Worm (Caenorhabditis elegans) whole organism, L3 larva: Measurements from ENCODE around the gene Y48E1B.3.

Experiments
- R02D3.7 ChIP-seq: fragments of 150-350 bp; optimal IDR thresholded peaks from 2 replicates; lab custom pipeline; 2014; ENCODE audit warnings: missing biosample characterization, missing genetic modification characterization
- ceh-28 ChIP-seq: fragments of 150-350 bp; optimal IDR thresholded peaks from 2 replicates; lab custom pipeline; 2014; ENCODE audit warnings: missing biosample characterization, missing genetic modification reagents, missing genetic modification characterization
- ceh-9 ChIP-seq: sonication (generic microtip); optimal IDR thresholded peaks from 2 replicates; lab custom pipeline; 2018; ENCODE audit warnings: missing biosample characterization, missing genetic modification characterization
- daf-12 ChIP-seq: fragments of 150-350 bp; optimal IDR thresholded peaks from 2 replicates; lab custom pipeline; 2014; ENCODE audit warnings: missing biosample characterization, missing genetic modification reagents, missing genetic modification characterization
- egl-27 ChIP-seq: sonication (generic microtip); optimal IDR thresholded peaks from 4 replicates; lab custom pipeline; 2017; ENCODE audit warnings: missing biosample characterization, missing genetic modification reagents, missing genetic modification characterization
- egl-5 ChIP-seq: fragments of 150-350 bp; optimal IDR thresholded peaks from 2 replicates; lab custom pipeline; 2017; ENCODE audit warnings: missing biosample characterization, missing genetic modification reagents, missing genetic modification characterization, inconsistent platforms
- elt-1 ChIP-seq: fragments of 150-350 bp; optimal IDR thresholded peaks from 2 replicates; lab custom pipeline; 2014; ENCODE audit warnings: missing biosample characterization, missing genetic modification characterization
- elt-2 ChIP-seq: sonication (generic microtip); optimal IDR thresholded peaks from 2 replicates; lab custom pipeline; 2016; ENCODE audit warnings: missing genetic modification reagents, mild to moderate bottlenecking, missing genetic modification characterization, missing compliant biosample characterization
- elt-3 ChIP-seq, 3 experiments: fragments of 150-350 bp in 1 of 3; sonication (generic microtip) in 2 of 3; optimal IDR thresholded peaks; 2 replicates in 2 of 3; 4 replicates in 1 of 3; lab custom pipeline; 2014 to 2017; ENCODE audit warnings: missing biosample characterization in 3 of 3, missing genetic modification characterization in 3 of 3
- fkh-2 ChIP-seq: fragments of 150-350 bp; optimal IDR thresholded peaks from 2 replicates; lab custom pipeline; 2014; ENCODE audit warnings: missing biosample characterization, missing genetic modification reagents, missing genetic modification characterization
- lin-15B ChIP-seq: fragments of 150-350 bp; optimal IDR thresholded peaks from 2 replicates; lab custom pipeline; 2014; ENCODE audit warnings: missing biosample characterization, missing genetic modification characterization
- lin-39 ChIP-seq: fragments of 150-350 bp; optimal IDR thresholded peaks from 2 replicates; lab custom pipeline; 2018; ENCODE audit warnings: missing biosample characterization, missing genetic modification reagents, missing genetic modification characterization
- mdl-1 ChIP-seq: fragments of 150-350 bp; optimal IDR thresholded peaks from 2 replicates; lab custom pipeline; 2014; ENCODE audit warnings: missing biosample characterization, missing genetic modification characterization
- mml-1 ChIP-seq: fragments of 150-350 bp; sonication (generic microtip); optimal IDR thresholded peaks from 3 replicates; lab custom pipeline; 2014; ENCODE audit warnings: missing biosample characterization, missing genetic modification characterization
- nhr-12 ChIP-seq: fragments of 150-350 bp; optimal IDR thresholded peaks from 2 replicates; lab custom pipeline; 2014; ENCODE audit warnings: missing biosample characterization, missing genetic modification characterization
- nhr-23 ChIP-seq: fragments of 150-350 bp; optimal IDR thresholded peaks from 2 replicates; lab custom pipeline; 2014; ENCODE audit warnings: missing biosample characterization, missing genetic modification reagents, missing genetic modification characterization
- nhr-237 ChIP-seq: fragments of 150-350 bp; optimal IDR thresholded peaks from 2 replicates; lab custom pipeline; 2014; ENCODE audit warnings: missing biosample characterization, missing genetic modification characterization
- nhr-28 ChIP-seq: fragments of 150-350 bp; optimal IDR thresholded peaks from 2 replicates; lab custom pipeline; 2014; ENCODE audit warnings: missing biosample characterization, missing genetic modification characterization
- nhr-43 ChIP-seq: sonication (generic microtip); optimal IDR thresholded peaks from 2 replicates; lab custom pipeline; 2016; ENCODE audit warnings: mild to moderate bottlenecking, missing genetic modification characterization, missing compliant biosample characterization; ENCODE audit not compliant: poor library complexity, severe bottlenecking
- nhr-67 ChIP-seq: fragments of 150-350 bp; optimal IDR thresholded peaks from 2 replicates; lab custom pipeline; 2014; ENCODE audit warnings: missing biosample characterization, missing genetic modification characterization
- nhr-76 ChIP-seq: fragments of 150-350 bp; sonication (generic microtip); optimal IDR thresholded peaks from 5 replicates; lab custom pipeline; 2014; ENCODE audit warnings: missing biosample characterization, missing genetic modification characterization
- pha-4 ChIP-seq: fragments of 150-350 bp; optimal IDR thresholded peaks from 2 replicates; lab custom pipeline; 2014; ENCODE audit warnings: missing biosample characterization, missing genetic modification reagents, missing genetic modification characterization
- pqm-1 ChIP-seq: fragments of 150-350 bp; optimal IDR thresholded peaks from 2 replicates; lab custom pipeline; 2017; ENCODE audit warnings: missing biosample characterization, missing genetic modification characterization, inconsistent platforms
- sea-2 ChIP-seq: fragments of 150-350 bp; sonication (generic microtip); optimal IDR thresholded peaks from 4 replicates; lab custom pipeline; 2014; ENCODE audit warnings: missing biosample characterization, missing genetic modification reagents, missing genetic modification characterization
- skn-1 ChIP-seq: fragments of 150-350 bp; optimal IDR thresholded peaks from 2 replicates; lab custom pipeline; 2014; ENCODE audit warnings: missing biosample characterization, missing genetic modification characterization
- snpc-4 ChIP-seq: fragments of 150-350 bp; optimal IDR thresholded peaks from 2 replicates; lab custom pipeline; 2014; ENCODE audit warnings: missing biosample characterization, missing genetic modification characterization
- tbx-2 ChIP-seq: sonication (generic microtip); optimal IDR thresholded peaks from 2 replicates; lab custom pipeline; 2016; ENCODE audit warnings: mild to moderate bottlenecking, missing genetic modification characterization, missing compliant biosample characterization
- zag-1 ChIP-seq: fragments of 150-350 bp; optimal IDR thresholded peaks from 2 replicates; lab custom pipeline; 2014; ENCODE audit warnings: missing biosample characterization, missing genetic modification characterization

Y48E1B.3 gene

DNA sequence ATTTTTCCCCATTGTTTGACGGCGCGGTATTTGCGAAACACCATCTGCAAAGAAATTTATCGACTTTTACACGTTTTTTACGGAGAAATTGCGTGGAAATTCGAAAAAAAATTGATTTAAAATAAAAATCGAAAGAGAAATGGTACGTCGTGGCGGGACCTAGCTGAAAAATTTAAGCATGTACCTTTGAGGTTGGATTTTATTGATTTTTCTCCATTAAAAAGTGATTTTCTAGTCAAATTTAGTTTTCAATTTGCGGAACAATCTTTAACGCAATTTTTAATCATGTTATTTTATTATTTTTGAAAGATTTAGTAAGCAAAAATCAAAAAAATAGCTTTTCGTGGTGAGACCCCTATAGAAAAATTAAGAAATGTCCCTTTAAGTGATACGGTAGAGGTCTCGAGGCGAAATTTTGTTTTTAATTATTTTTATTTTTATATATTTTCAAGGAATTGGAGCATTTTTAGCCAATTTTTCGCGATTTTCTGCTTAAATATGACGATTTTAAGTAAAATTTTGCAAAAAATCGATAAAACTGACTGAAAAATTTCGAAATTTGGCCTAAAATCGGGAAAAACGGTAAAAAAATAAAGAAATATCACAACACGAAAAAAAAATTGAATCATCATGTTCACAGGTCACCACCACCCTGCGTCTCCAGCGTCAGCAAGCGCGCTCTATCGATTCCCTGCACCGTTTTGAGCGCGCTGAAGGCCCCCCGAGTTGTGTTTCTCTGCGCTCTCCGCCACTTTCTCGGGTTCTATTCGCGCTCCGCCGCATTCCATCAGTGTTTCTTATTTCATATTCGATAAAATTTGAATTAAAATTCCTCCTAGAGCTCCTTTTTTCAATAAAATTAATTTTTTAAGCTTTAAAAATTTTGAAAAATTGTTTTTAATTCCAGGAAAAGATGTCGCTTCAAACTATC is 7.5 kb upstream of the Y48E1B.3 start, which contains the start of the genes mrpl-37 and lin-38 (continued):
- TF ChIP-seq ceh-9 (tag; lab: Kevin White, UChicago) (no peak), mml-1 (tag; lab: Kevin White, UChicago) (no peak), elt-2 (tag; lab: Kevin White, UChicago) (peak; percentile 47), daf-12 (tag; lab: Kevin White, UChicago) (no peak), pha-4 (tag; lab: Kevin White, UChicago) (peak; percentile 88), sea-2 (no peak), nhr-28 (tag; lab: Kevin White, UChicago) (no peak), pqm-1 (tag; lab: Kevin White, UChicago) (no peak), R02D3.7 (tag; lab: Kevin White, UChicago) (no peak), tbx-2 (tag; lab: Kevin White, UChicago) (no peak), zag-1 (tag; lab: Kevin White, UChicago) (no peak), nhr-76 (tag; lab: Kevin White, UChicago) (no peak), nhr-12 (tag; lab: Kevin White, UChicago) (no peak), snpc-4 (tag; lab: Kevin White, UChicago) (peak; percentile 79), lin-39 (tag; lab: Kevin White, UChicago) (peak; percentile 91), egl-5 (tag; lab: Kevin White, UChicago) (no peak)
- TF ChIP-seq, all 47 proteins: peak for 10

DNA sequence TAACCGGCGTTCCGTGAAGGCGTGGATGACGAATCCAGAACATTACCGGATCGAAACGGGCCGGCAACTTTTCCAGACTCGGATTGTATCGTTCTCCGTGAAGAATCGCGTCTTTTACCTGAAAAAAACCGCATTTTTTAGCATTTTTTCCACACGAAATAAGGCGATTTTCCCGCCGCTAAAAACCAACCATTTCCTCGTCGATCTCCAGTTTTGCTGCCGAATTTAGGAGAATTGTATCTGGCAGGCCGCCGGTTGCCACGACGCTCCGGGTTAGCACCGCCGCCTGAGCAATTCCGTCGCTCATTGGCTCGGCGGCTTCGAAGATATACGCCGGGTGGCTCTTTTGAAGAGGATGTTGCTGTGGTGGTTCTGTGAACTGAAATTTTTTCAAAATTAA is 6.6 kb upstream of the Y48E1B.3 start:
- TF ChIP-seq elt-2 (tag; lab: Kevin White, UChicago) (no peak), fkh-2 (no peak)

DNA sequence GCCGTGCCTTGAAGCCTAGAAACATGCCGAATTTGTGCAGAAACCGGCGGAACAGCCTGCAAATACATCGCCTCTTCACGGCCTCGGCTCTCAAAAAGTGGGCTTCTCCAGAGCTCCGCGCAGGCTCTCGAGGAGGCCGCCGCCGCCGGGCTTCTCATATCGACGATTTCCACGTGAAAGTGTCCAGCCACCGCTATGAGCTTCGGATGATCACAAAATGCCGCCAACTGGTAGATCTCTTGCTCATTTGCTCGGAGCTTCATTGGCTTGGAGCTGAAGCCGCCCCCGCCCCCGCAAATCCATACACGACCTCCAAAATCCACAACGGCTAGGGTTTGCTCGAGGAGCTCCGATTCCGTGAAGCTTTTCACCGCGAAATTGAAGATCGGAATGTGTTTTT is 7.2 kb downstream of the Y48E1B.3 start:
- TF ChIP-seq nhr-23 (tag; lab: Kevin White, UChicago) (no peak), mdl-1 (no peak), zag-1 (tag; lab: Kevin White, UChicago) (no peak), nhr-67 (tag; lab: Kevin White, UChicago) (no peak)
- TF ChIP-seq, all 47 proteins: peak for 0

DNA sequence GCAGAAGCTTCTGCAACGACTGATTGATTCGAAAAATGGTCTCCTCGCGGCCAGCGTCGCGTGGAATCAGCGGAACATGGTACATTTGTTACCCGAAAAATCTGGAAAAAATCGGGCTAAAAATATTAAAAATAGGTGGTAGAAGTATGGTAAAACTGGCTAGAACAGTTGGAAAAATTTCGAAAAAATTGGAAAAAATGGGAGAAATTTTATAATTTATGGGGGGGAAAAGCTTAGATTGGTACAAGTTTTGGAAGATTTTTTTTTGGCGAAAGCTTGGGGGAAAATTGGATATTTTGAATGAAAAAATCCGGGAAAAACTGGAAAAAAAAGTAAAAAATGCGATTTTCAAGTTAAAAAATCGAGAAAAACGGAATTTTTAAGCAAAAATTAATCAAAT is 20.2 kb downstream of the Y48E1B.3 start, which contains the start of gene ddl-2:
Gene ddl-2 (minus strand): TSS at position 101 of the 400 bp plus-strand sequence.
- TF ChIP-seq tbx-2 (tag; lab: Kevin White, UChicago) (no peak), elt-1 (tag; lab: Kevin White, UChicago) (no peak), snpc-4 (tag; lab: Kevin White, UChicago) (no peak), nhr-28 (tag; lab: Kevin White, UChicago) (no peak), pha-4 (tag; lab: Kevin White, UChicago) (no peak), nhr-67 (tag; lab: Kevin White, UChicago) (no peak), nhr-43 (tag; lab: Kevin White, UChicago) (no peak), egl-27 (tag; lab: Kevin White, UChicago) (no peak), elt-2 (tag; lab: Kevin White, UChicago) (no peak)

DNA sequence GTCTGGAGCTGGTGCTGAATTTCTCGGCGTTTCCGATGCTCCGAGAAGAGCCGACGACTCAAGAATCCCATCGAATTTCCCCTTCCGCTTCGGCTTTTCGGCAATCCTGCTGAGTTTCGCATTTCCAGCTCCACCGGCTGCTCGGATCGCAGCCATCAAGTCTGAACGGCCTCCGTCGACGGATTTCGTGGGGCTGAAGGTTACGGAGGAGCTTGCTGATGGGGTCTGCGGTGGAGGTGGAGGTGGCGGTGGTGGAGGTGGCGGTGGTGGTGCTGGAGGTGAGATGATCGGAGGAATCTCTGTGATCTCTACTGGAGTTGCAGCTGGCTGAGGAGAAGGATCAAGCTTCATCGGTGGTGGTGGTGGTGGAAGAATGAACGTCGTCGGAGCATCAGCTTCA is 24.8 kb downstream of the Y48E1B.3 start:
- TF ChIP-seq lin-15B, result no peak
- no peak for TF ChIP-seq zag-1 (tag; lab: Kevin White, UChicago)
- no peak for TF ChIP-seq nhr-43 (tag; lab: Kevin White, UChicago)
- TF ChIP-seq mdl-1, result no peak
- TF ChIP-seq pha-4 (tag; lab: Kevin White, UChicago), result no peak
- no peak for TF ChIP-seq nhr-28 (tag; lab: Kevin White, UChicago)
- no peak for TF ChIP-seq tbx-2 (tag; lab: Kevin White, UChicago)
- TF ChIP-seq skn-1 (tag; lab: Kevin White, UChicago), result no peak
- TF ChIP-seq snpc-4 (tag; lab: Kevin White, UChicago), result no peak
- no peak for TF ChIP-seq nhr-237 (tag; lab: Kevin White, UChicago)
- no peak for TF ChIP-seq nhr-67 (tag; lab: Kevin White, UChicago)
- TF ChIP-seq egl-27 (tag; lab: Kevin White, UChicago), result no peak

DNA sequence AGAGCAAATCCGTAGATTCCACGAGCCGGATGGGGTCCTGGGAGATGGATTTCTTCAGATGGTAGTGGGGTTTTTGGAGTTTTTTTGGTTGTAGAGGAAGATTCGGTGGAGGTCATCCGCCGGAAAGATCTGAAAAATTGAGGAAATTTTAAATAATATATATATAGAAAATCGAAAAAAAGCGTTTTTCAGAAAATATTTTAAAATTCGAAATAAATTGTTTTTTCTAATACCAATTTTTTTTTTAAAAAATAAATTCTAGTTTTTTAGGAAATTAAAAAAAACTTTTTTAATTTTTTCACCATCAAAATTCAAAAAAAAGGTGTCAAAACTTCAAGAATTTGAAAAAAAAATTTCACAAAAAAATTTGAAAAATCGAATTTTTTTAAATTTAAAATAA is 26.8 kb downstream of the Y48E1B.3 start, which contains the start of the genes noa-1 and Y48E1B.17:
Gene noa-1 (minus strand): TSS at position 101 of the 400 bp plus-strand sequence.
Gene Y48E1B.17 (minus strand): TSS at position 129 of the 400 bp plus-strand sequence.
- TF ChIP-seq mdl-1 (no peak), R02D3.7 (tag; lab: Kevin White, UChicago) (no peak), nhr-237 (tag; lab: Kevin White, UChicago) (no peak), nhr-67 (tag; lab: Kevin White, UChicago) (no peak), ceh-28 (tag; lab: Kevin White, UChicago) (no peak), elt-3 (tag; optimal IDR thresholded peaks at IDR 0.05; lab: Kevin White, UChicago) (no peak), sea-2 (no peak)
